Worm (Caenorhabditis elegans) whole organism, L4 larva: ENCODE data around the gene C06A8.8.
A peak's percentile ranks its signal among the peaks of the same experiment; 100 is the strongest.

ENCODE experiments used
- lin-15B ChIP-seq: fragments of 150-350 bp; sonication (generic microtip); optimal IDR thresholded peaks from 3 replicates; lab custom pipeline; 2014; ENCODE audit warnings: missing biosample characterization, missing genetic modification characterization
- nhr-102 ChIP-seq: sonication (generic microtip); optimal IDR thresholded peaks from 2 replicates; lab custom pipeline; 2016; ENCODE audit warnings: mild to moderate bottlenecking, missing genetic modification characterization, moderate library complexity, missing compliant biosample characterization
- nhr-237 ChIP-seq: sonication (generic microtip); optimal IDR thresholded peaks from 2 replicates; lab custom pipeline; 2017; ENCODE audit warnings: missing biosample characterization, missing genetic modification characterization
- nhr-28 ChIP-seq: fragments of 150-350 bp; optimal IDR thresholded peaks from 2 replicates; lab custom pipeline; 2014; ENCODE audit warnings: missing biosample characterization, missing genetic modification characterization
- saeg-2 ChIP-seq: fragments of 200-800 bp; sonication (Bioruptor generic); IDR thresholded peaks from 2 replicates; pipeline ENCODE4 v1.3.6; 2022; ENCODE audit warnings: missing genetic modification reagents, missing genetic modification characterization, missing compliant biosample characterization
- snpc-4 ChIP-seq: fragments of 150-350 bp; optimal IDR thresholded peaks from 2 replicates; lab custom pipeline; 2014; ENCODE audit warnings: missing biosample characterization, missing genetic modification characterization
- zip-11 ChIP-seq: fragments of 200-800 bp; sonication (Bioruptor generic); IDR thresholded peaks from 2 replicates; pipeline ENCODE4 v1.3.6; 2022; ENCODE audit warnings: missing genetic modification characterization, missing compliant biosample characterization

- TF ChIP-seq nhr-28 (tag; lab: Kevin White, UChicago) (peak; percentile 52), nhr-102 (no peak), nhr-237 (tag; lab: Kevin White, UChicago) (no peak), saeg-2 (no peak), snpc-4 (tag; lab: Kevin White, UChicago) (no peak), lin-15B (tag; lab: Kevin White, UChicago) (no peak), zip-11 (GFP tag; lab: Robert Waterston, UW) (no peak)
Measured at ce11 chrII:7813645-7814044, 41.8 kb upstream of the C06A8.8 start.
